Worm (Caenorhabditis elegans) whole organism, L1 larva: ENCODE results near the gene W01B6.8.

Experiments used
- ama-1 ChIP-seq: fragments of 150-350 bp; optimal IDR thresholded peaks from 2 replicates; lab custom pipeline; 2014
- ztf-4 ChIP-seq: fragments of 150-350 bp; optimal IDR thresholded peaks from 2 replicates; lab custom pipeline; 2014; ENCODE audit warnings: missing biosample characterization, missing genetic modification characterization

DNA sequence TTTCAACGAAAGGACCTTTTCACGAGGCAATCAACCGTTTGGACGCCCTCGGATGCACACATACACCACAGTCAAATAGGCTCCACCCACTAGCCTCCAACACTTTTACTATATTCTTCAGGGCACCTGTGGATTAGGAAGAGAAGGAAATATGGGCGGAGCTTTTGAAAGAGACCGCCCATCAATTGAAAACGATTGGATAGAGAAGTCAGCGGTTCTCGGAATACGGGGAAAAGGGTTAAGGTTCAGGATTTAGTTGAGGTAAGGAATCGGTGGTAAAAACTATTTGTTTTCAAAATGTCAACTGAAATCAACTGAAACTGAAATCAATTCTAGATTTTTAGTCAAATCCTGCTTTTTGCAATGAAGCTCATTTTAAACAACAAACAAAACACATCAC, 26.2 kb upstream of the W01B6.8 start, which contains the start of gene egl-38:
- no peak for TF ChIP-seq ztf-4
- TF ChIP-seq ama-1 (lab: Kevin White, UChicago), result no peak
